Worm (Caenorhabditis elegans) whole organism, L4/young adult: Measurements from ENCODE around the gene F54F7.8.

Source experiments
- W03F9.2 ChIP-seq: fragments of 150-350 bp; optimal IDR thresholded peaks from 2 replicates; lab custom pipeline; 2014; ENCODE audit warnings: missing biosample characterization, missing genetic modification characterization
- dao-5 ChIP-seq: sonication (generic microtip); optimal IDR thresholded peaks from 2 replicates; lab custom pipeline; 2016; ENCODE audit warnings: missing genotype, missing genetic modification characterization, moderate library complexity, missing compliant biosample characterization
- him-1 ChIP-seq: sonication (generic microtip); optimal IDR thresholded peaks from 2 replicates; lab custom pipeline; 2016; ENCODE audit warnings: missing genotype, missing genetic modification reagents, missing genetic modification characterization, missing compliant biosample characterization

The F54F7.8 gene

ce11 chrX:11865083-11865482 is 10.3 kb upstream of the F54F7.8 start, which contains the start of gene F54F7.6:
Gene F54F7.6, plus strand, starts transcription at chrX:11865383.
- TF ChIP-seq dao-5 (tag; lab: Kevin White, UChicago) (no peak), W03F9.2 (tag; lab: Kevin White, UChicago) (no peak), him-1 (tag; lab: Kevin White, UChicago) (no peak)

- TF ChIP-seq him-1 (tag; lab: Kevin White, UChicago), result no peak
- TF ChIP-seq dao-5 (tag; lab: Kevin White, UChicago), result no peak
- TF ChIP-seq W03F9.2 (tag; lab: Kevin White, UChicago), result no peak
Observed at ce11 chrX:11863307-11863706, 8.5 kb upstream of the F54F7.8 start, which contains the start of gene F54F7.10. Gene F54F7.10, plus strand, starts transcription at chrX:11863607.

ce11 chrX:11857178-11857577 is 2.4 kb upstream of the F54F7.8 start, which contains the start of gene mes-1:
Gene mes-1, plus strand, starts transcription at chrX:11857478.
- TF ChIP-seq dao-5 (tag; lab: Kevin White, UChicago) (no peak), him-1 (tag; lab: Kevin White, UChicago) (no peak), W03F9.2 (tag; lab: Kevin White, UChicago) (no peak)

- no peak for TF ChIP-seq him-1 (tag; lab: Kevin White, UChicago)
- TF ChIP-seq dao-5 (tag; lab: Kevin White, UChicago), result no peak
- no peak for TF ChIP-seq W03F9.2 (tag; lab: Kevin White, UChicago)
Observed at ce11 chrX:11856214-11856613, 1.4 kb upstream of the F54F7.8 start.

- no peak for TF ChIP-seq dao-5 (tag; lab: Kevin White, UChicago)
- TF ChIP-seq W03F9.2 (tag; lab: Kevin White, UChicago), result no peak
- no peak for TF ChIP-seq him-1 (tag; lab: Kevin White, UChicago)
Observed at ce11 chrX:11854432-11854831, 371 bp downstream of the F54F7.8 start.

ce11 chrX:11852494-11852893 is 2.3 kb downstream of the F54F7.8 start, which contains the start of gene xtr-1:
Gene xtr-1, plus strand, starts transcription at chrX:11852794.
- TF ChIP-seq W03F9.2 (tag; lab: Kevin White, UChicago), result no peak
- no peak for TF ChIP-seq him-1 (tag; lab: Kevin White, UChicago)
- no peak for TF ChIP-seq dao-5 (tag; lab: Kevin White, UChicago)

- TF ChIP-seq W03F9.2 (tag; lab: Kevin White, UChicago), result no peak
- TF ChIP-seq him-1 (tag; lab: Kevin White, UChicago), result no peak
- TF ChIP-seq dao-5 (tag; lab: Kevin White, UChicago), result no peak
Observed at ce11 chrX:11850572-11850971, 4.2 kb downstream of the F54F7.8 start, which contains the start of gene F54F7.14. Gene F54F7.14, plus strand, starts transcription at chrX:11850872.

ce11 chrX:11850082-11850481 is 4.7 kb downstream of the F54F7.8 start, which contains the start of gene F54F7.3:
Gene F54F7.3, minus strand, starts transcription at chrX:11850182.
- TF ChIP-seq him-1 (tag; lab: Kevin White, UChicago), result no peak
- TF ChIP-seq dao-5 (tag; lab: Kevin White, UChicago), result no peak
- no peak for TF ChIP-seq W03F9.2 (tag; lab: Kevin White, UChicago)

- TF ChIP-seq W03F9.2 (tag; lab: Kevin White, UChicago) (no peak), dao-5 (tag; lab: Kevin White, UChicago) (no peak)
Observed at ce11 chrX:11848618-11849017, 6.2 kb downstream of the F54F7.8 start, which contains the start of gene F54F7.9. Gene F54F7.9, minus strand, starts transcription at chrX:11848718.

ce11 chrX:11843363-11843762 is 11.4 kb downstream of the F54F7.8 start, which contains the start of gene F54F7.2:
Gene F54F7.2, plus strand, starts transcription at chrX:11843663.
- TF ChIP-seq dao-5 (tag; lab: Kevin White, UChicago), result no peak
- no peak for TF ChIP-seq W03F9.2 (tag; lab: Kevin White, UChicago)
- no peak for TF ChIP-seq him-1 (tag; lab: Kevin White, UChicago)

- TF ChIP-seq him-1 (tag; lab: Kevin White, UChicago) (no peak), dao-5 (tag; lab: Kevin White, UChicago) (no peak)
Observed at ce11 chrX:11837378-11837777, 17.4 kb downstream of the F54F7.8 start, which contains the start of gene taf-7.1. Gene taf-7.1, minus strand, starts transcription at chrX:11837478.

ce11 chrX:11828661-11829060 is 26.1 kb downstream of the F54F7.8 start:
- no peak for TF ChIP-seq dao-5 (tag; lab: Kevin White, UChicago)
- TF ChIP-seq W03F9.2 (tag; lab: Kevin White, UChicago), result no peak
- no peak for TF ChIP-seq him-1 (tag; lab: Kevin White, UChicago)

- TF ChIP-seq him-1 (tag; lab: Kevin White, UChicago) (no peak), dao-5 (tag; lab: Kevin White, UChicago) (no peak), W03F9.2 (tag; lab: Kevin White, UChicago) (no peak)
Observed at ce11 chrX:11827528-11827927, 27.3 kb downstream of the F54F7.8 start.

ce11 chrX:11826892-11827291 is 27.9 kb downstream of the F54F7.8 start:
- no peak for TF ChIP-seq dao-5 (tag; lab: Kevin White, UChicago)
- no peak for TF ChIP-seq him-1 (tag; lab: Kevin White, UChicago)
- TF ChIP-seq W03F9.2 (tag; lab: Kevin White, UChicago), result no peak
